Worm (Caenorhabditis elegans) whole organism, mixed stage, embryonic: ENCODE data around the gene gas-1.
A peak's percentile ranks its signal among the peaks of the same experiment; 100 is the strongest.

Source experiments
- elt-1 ChIP-seq: sonication (generic microtip); optimal IDR thresholded peaks from 2 replicates; lab custom pipeline; 2017; ENCODE audit warnings: missing genetic modification characterization, mild to moderate bottlenecking, missing compliant biosample characterization, antibody characterized with exemption, moderate library complexity, borderline replicate concordance; ENCODE audit not compliant: insufficient read depth
- elt-3 ChIP-seq: fragments of 150-350 bp; optimal IDR thresholded peaks from 2 replicates; lab custom pipeline; 2014; ENCODE audit warnings: missing biosample characterization, missing genetic modification characterization
- mep-1 ChIP-seq: fragments of 150-350 bp; optimal IDR thresholded peaks from 2 replicates; lab custom pipeline; 2017; ENCODE audit warnings: missing biosample characterization, missing genetic modification reagents, missing genetic modification characterization, inconsistent platforms
- nhr-28 ChIP-seq: fragments of 150-350 bp; optimal IDR thresholded peaks from 2 replicates; lab custom pipeline; 2014; ENCODE audit warnings: missing biosample characterization, missing genetic modification characterization
- pha-4 ChIP-seq: fragments of 150-350 bp; optimal IDR thresholded peaks from 2 replicates; lab custom pipeline; 2018; ENCODE audit warnings: missing biosample characterization, missing genetic modification reagents, missing genetic modification characterization
- sptf-1 ChIP-seq: sonication (generic microtip); optimal IDR thresholded peaks from 2 replicates; lab custom pipeline; 2017; ENCODE audit warnings: mild to moderate bottlenecking, missing genetic modification characterization, moderate library complexity, missing compliant biosample characterization
- unc-62 ChIP-seq: fragments of 150-350 bp; optimal IDR thresholded peaks from 2 replicates; lab custom pipeline; 2014; ENCODE audit warnings: missing biosample characterization, missing genetic modification reagents, missing genetic modification characterization

- TF ChIP-seq sptf-1 = no peak
- TF ChIP-seq mep-1 (tag; lab: Kevin White, UChicago) = peak; percentile 26
- no peak for TF ChIP-seq elt-3 (tag; lab: Kevin White, UChicago)
- TF ChIP-seq nhr-28 (tag; lab: Kevin White, UChicago) = no peak
- TF ChIP-seq pha-4 (tag; lab: Kevin White, UChicago) = no peak
- TF ChIP-seq elt-1 (tag; lab: Kevin White, UChicago) = no peak
- TF ChIP-seq unc-62 = no peak
Measured at ce11 chrX:15590347-15590928, at the start of gene gas-1.
